Fruit fly (Drosophila melanogaster) whole organism, embryonic: ENCODE results near the gene CG43094.

ENCODE experiments used
- Antp ChIP-seq: fragments of 200-800 bp; sonication (Bioruptor generic); optimal IDR thresholded peaks from 3 replicates; lab custom pipeline; 2016; ENCODE audit warnings: missing biosample characterization, missing genetic modification characterization
- CG10321 ChIP-seq: fragments of 200-800 bp; sonication (Bioruptor generic); IDR thresholded peaks from 2 replicates; pipeline ENCODE4 v1.3.6; 2022; ENCODE audit warnings: missing biosample characterization, missing genetic modification characterization
- CG11093 ChIP-seq: fragments of 200-800 bp; sonication (Bioruptor generic); IDR thresholded peaks from 3 replicates; pipeline ENCODE4 v1.3.6; 2022; ENCODE audit warnings: missing biosample characterization, missing genetic modification characterization
- CG11560 ChIP-seq: fragments of 200-800 bp; sonication (Bioruptor generic); IDR thresholded peaks from 3 replicates; pipeline ENCODE4 v1.3.6; 2022; ENCODE audit warnings: missing biosample characterization, missing genetic modification characterization
- CG13894 ChIP-seq: fragments of 200-800 bp; sonication (Bioruptor generic); optimal IDR thresholded peaks from 3 replicates; lab custom pipeline; 2018; ENCODE audit warnings: missing biosample characterization, mild to moderate bottlenecking, missing genetic modification characterization, moderate library complexity
- CG17568 ChIP-seq: fragments of 200-800 bp; sonication (Bioruptor generic); optimal IDR thresholded peaks from 2 replicates; lab custom pipeline; 2018; ENCODE audit warnings: missing biosample characterization, mild to moderate bottlenecking, missing genetic modification characterization, moderate library complexity
- CG2116 ChIP-seq: fragments of 200-800 bp; sonication (Bioruptor generic); optimal IDR thresholded peaks from 3 replicates; lab custom pipeline; 2018; ENCODE audit warnings: missing biosample characterization, mild to moderate bottlenecking, missing genetic modification characterization
- CG30020 ChIP-seq: fragments of 200-800 bp; optimal IDR thresholded peaks from 2 replicates; lab custom pipeline; 2019; ENCODE audit warnings: missing biosample characterization, mild to moderate bottlenecking, missing genetic modification characterization, moderate library complexity
- CG32532 ChIP-seq: fragments of 200-800 bp; sonication (Bioruptor generic); IDR thresholded peaks from 2 replicates; pipeline ENCODE4 v1.3.6; 2022; ENCODE audit warnings: missing biosample characterization, missing genetic modification characterization
- CG32767 ChIP-seq: fragments of 200-800 bp; sonication (Bioruptor generic); IDR thresholded peaks from 2 replicates; pipeline ENCODE4 v1.3.6; 2022; ENCODE audit warnings: missing biosample characterization, missing genetic modification characterization
- CG34224 ChIP-seq: fragments of 200-800 bp; sonication (Bioruptor generic); IDR thresholded peaks from 3 replicates; pipeline ENCODE4 v1.3.6; 2022; ENCODE audit warnings: missing biosample characterization, missing genetic modification characterization; ENCODE audit not compliant: partially characterized antibody
- CG42726 ChIP-seq: fragments of 200-800 bp; sonication (Bioruptor generic); IDR thresholded peaks from 2 replicates; pipeline ENCODE4 v1.3.6; 2022; ENCODE audit warnings: missing biosample characterization, missing genetic modification characterization; ENCODE audit not compliant: partially characterized antibody
- CG4854 ChIP-seq: fragments of 200-800 bp; sonication (Bioruptor generic); optimal IDR thresholded peaks from 2 replicates; lab custom pipeline; 2016; ENCODE audit warnings: missing biosample characterization, missing genetic modification characterization, inconsistent platforms
- CG5180 ChIP-seq: fragments of 200-800 bp; sonication (Bioruptor generic); optimal IDR thresholded peaks from 3 replicates; lab custom pipeline; 2017; ENCODE audit warnings: missing biosample characterization, missing genetic modification characterization, mild to moderate bottlenecking, moderate library complexity, missing genetic modification reagents
- CG7372 ChIP-seq: fragments of 200-800 bp; sonication (Bioruptor generic); IDR thresholded peaks from 2 replicates; pipeline ENCODE4 v1.3.6; 2022; ENCODE audit warnings: missing biosample characterization, missing genetic modification characterization
- Chrac-16 ChIP-seq: fragments of 200-800 bp; sonication (Bioruptor generic); optimal IDR thresholded peaks from 3 replicates; lab custom pipeline; 2016; ENCODE audit warnings: missing biosample characterization, missing genetic modification characterization
- CkIIα-i1 ChIP-seq: fragments of 200-800 bp; sonication (Bioruptor generic); IDR thresholded peaks from 2 replicates; pipeline ENCODE4 v1.3.6; 2022; ENCODE audit warnings: missing biosample characterization, missing genetic modification characterization
- HLH4C ChIP-seq: fragments of 200-800 bp; sonication (Bioruptor generic); IDR thresholded peaks from 3 replicates; pipeline ENCODE4 v1.3.6; 2022; ENCODE audit warnings: missing biosample characterization, missing genetic modification characterization; ENCODE audit not compliant: partially characterized antibody
- HLHmδ ChIP-seq: fragments of 200-800 bp; sonication (Bioruptor generic); optimal IDR thresholded peaks from 2 replicates; lab custom pipeline; 2018; ENCODE audit warnings: missing biosample characterization, mild to moderate bottlenecking, missing genetic modification characterization, moderate library complexity
- Hmx ChIP-seq: fragments of 200-800 bp; sonication (Bioruptor generic); optimal IDR thresholded peaks from 2 replicates; lab custom pipeline; 2016; ENCODE audit warnings: missing biosample characterization, missing genetic modification characterization
- Hsf ChIP-seq: fragments of 200-800 bp; sonication (Bioruptor generic); optimal IDR thresholded peaks from 3 replicates; lab custom pipeline; 2016; ENCODE audit warnings: missing biosample characterization, missing genetic modification characterization
- Jarid2 ChIP-seq: fragments of 200-800 bp; sonication (Bioruptor generic); optimal IDR thresholded peaks from 3 replicates; lab custom pipeline; 2017; ENCODE audit warnings: mild to moderate bottlenecking, missing biosample characterization, missing genetic modification reagents, missing genetic modification characterization
- NFAT ChIP-seq: fragments of 200-800 bp; sonication (Bioruptor generic); IDR thresholded peaks from 2 replicates; pipeline ENCODE4 v1.3.6; 2022; ENCODE audit warnings: missing biosample characterization, missing genetic modification characterization
- Oli ChIP-seq: fragments of 200-800 bp; sonication (Bioruptor generic); optimal IDR thresholded peaks from 2 replicates; lab custom pipeline; 2018; ENCODE audit warnings: missing biosample characterization, mild to moderate bottlenecking, missing genetic modification characterization, moderate library complexity
- Sox100B ChIP-seq: fragments of 200-800 bp; sonication (Bioruptor generic); optimal IDR thresholded peaks from 3 replicates; lab custom pipeline; 2018; ENCODE audit warnings: missing biosample characterization, mild to moderate bottlenecking, missing genetic modification characterization
- TFAM ChIP-seq: fragments of 200-800 bp; sonication (Bioruptor generic); optimal IDR thresholded peaks from 2 replicates; lab custom pipeline; 2017; ENCODE audit warnings: missing biosample characterization, missing genetic modification characterization, inconsistent platforms
- bab2 ChIP-seq: fragments of 200-800 bp; sonication (Bioruptor generic); optimal IDR thresholded peaks from 2 replicates; lab custom pipeline; 2016; ENCODE audit warnings: missing biosample characterization, missing genetic modification characterization
- croc ChIP-seq: fragments of 200-800 bp; sonication (Bioruptor generic); conservative IDR thresholded peaks from 3 replicates; pipeline ENCODE4 v1.3.6; 2022; ENCODE audit warnings: missing biosample characterization, missing genetic modification characterization
- disco-r ChIP-seq: fragments of 200-800 bp; sonication (Bioruptor generic); optimal IDR thresholded peaks from 2 replicates; lab custom pipeline; 2016; ENCODE audit warnings: missing biosample characterization, missing genetic modification characterization
- dm ChIP-seq: fragments of 200-800 bp; sonication (Bioruptor generic); optimal IDR thresholded peaks from 3 replicates; lab custom pipeline; 2016; ENCODE audit warnings: missing biosample characterization, missing genetic modification characterization
- eve ChIP-seq, 2 experiments: fragments of >200 bp; optimal IDR thresholded peaks; 2 replicates each; lab custom pipeline; 2017; ENCODE audit warnings: missing biosample characterization in 2 of 2, missing genetic modification characterization in 2 of 2
- grau ChIP-seq: fragments of 200-800 bp; optimal IDR thresholded peaks from 3 replicates; lab custom pipeline; 2019; ENCODE audit warnings: missing biosample characterization, mild to moderate bottlenecking, missing genetic modification characterization, moderate library complexity
- gro ChIP-seq: fragments of 200-800 bp; sonication (Bioruptor generic); optimal IDR thresholded peaks from 2 replicates; lab custom pipeline; 2016; ENCODE audit warnings: missing biosample characterization, missing genetic modification characterization
- inv ChIP-seq: fragments of 200-800 bp; sonication (Bioruptor generic); IDR thresholded peaks from 2 replicates; pipeline ENCODE4 v1.3.6; 2022; ENCODE audit warnings: missing biosample characterization, missing genetic modification characterization; ENCODE audit not compliant: partially characterized antibody
- knrl ChIP-seq: fragments of 200-800 bp; sonication (Bioruptor generic); IDR thresholded peaks from 3 replicates; pipeline ENCODE4 v1.3.6; 2022; ENCODE audit warnings: missing biosample characterization, missing genetic modification characterization; ENCODE audit not compliant: partially characterized antibody
- lbe ChIP-seq: fragments of 200-800 bp; sonication (Bioruptor generic); optimal IDR thresholded peaks from 2 replicates; lab custom pipeline; 2016; ENCODE audit warnings: missing biosample characterization, mild to moderate bottlenecking, missing genetic modification characterization
- nau ChIP-seq: fragments of 200-800 bp; sonication (Bioruptor generic); optimal IDR thresholded peaks from 3 replicates; lab custom pipeline; 2017; ENCODE audit warnings: missing biosample characterization, mild to moderate bottlenecking, missing genetic modification characterization, missing genetic modification reagents
- pan ChIP-seq, 4 experiments: fragments of >200 bp in 3 of 4; fragments of 200-800 bp in 1 of 4; sonication (Bioruptor generic) in 1 of 4; optimal IDR thresholded peaks in 3 of 4; IDR thresholded peaks in 1 of 4; 2 replicates each; pipeline versions ENCODE4 v1.3.6 to Lab custom; 2017 to 2022; ENCODE audit warnings: missing biosample characterization in 2 of 4, missing genetic modification characterization in 2 of 4, mixed read lengths in 1 of 4
- peb ChIP-seq: fragments of 200-800 bp; sonication (Bioruptor generic); IDR thresholded peaks from 2 replicates; pipeline ENCODE4 v1.3.6; 2022; ENCODE audit warnings: missing biosample characterization, missing genetic modification characterization
- pros ChIP-seq: fragments of 200-800 bp; sonication (Bioruptor generic); optimal IDR thresholded peaks from 3 replicates; lab custom pipeline; 2019; ENCODE audit warnings: missing biosample characterization, mild to moderate bottlenecking, missing genetic modification characterization, moderate library complexity
- ranshi ChIP-seq: fragments of 200-800 bp; sonication (Bioruptor generic); IDR thresholded peaks from 2 replicates; pipeline ENCODE4 v1.3.6; 2022; ENCODE audit warnings: missing biosample characterization, missing genetic modification characterization
- sens-2 ChIP-seq: fragments of 200-800 bp; sonication (Bioruptor generic); IDR thresholded peaks from 2 replicates; pipeline ENCODE4 v1.3.6; 2022; ENCODE audit warnings: missing biosample characterization, missing genetic modification characterization
- slbo ChIP-seq: fragments of 200-800 bp; sonication (Bioruptor generic); IDR thresholded peaks from 2 replicates; pipeline ENCODE4 v1.3.6; 2022; ENCODE audit warnings: missing biosample characterization, missing genetic modification characterization
- stc ChIP-seq: fragments of 200-800 bp; sonication (Bioruptor generic); IDR thresholded peaks from 2 replicates; pipeline ENCODE4 v1.3.6; 2022; ENCODE audit warnings: missing biosample characterization, missing genetic modification characterization
- ttk ChIP-seq: fragments of 200-800 bp; sonication (Bioruptor generic); IDR thresholded peaks from 2 replicates; pipeline ENCODE4 v2.1.2; 2022; ENCODE audit warnings: missing biosample characterization, missing genetic modification characterization
- yki ChIP-seq: fragments of >200 bp; optimal IDR thresholded peaks from 3 replicates; lab custom pipeline; 2018
- z ChIP-seq: fragments of 200-800 bp; sonication (Bioruptor generic); IDR thresholded peaks from 3 replicates; pipeline ENCODE4 v1.3.6; 2022; ENCODE audit warnings: missing biosample characterization, missing genetic modification characterization
- zfh2 ChIP-seq: fragments of 200-800 bp; sonication (Bioruptor generic); optimal IDR thresholded peaks from 2 replicates; lab custom pipeline; 2016; ENCODE audit warnings: missing biosample characterization, missing genetic modification characterization

Gene CG43094

dm6 chr3R:22753895-22754774, 16.7 kb downstream of the CG43094 start (continued):
- peak; percentile 72 for TF ChIP-seq grau
- TF ChIP-seq CG7372 (GFP tag; lab: Robert Waterston, UW): peak; percentile 27
- TF ChIP-seq Sox100B (GFP tag; lab: Kevin White, UChicago): peak; percentile 81
- no peak for TF ChIP-seq CG10321 (GFP tag; lab: Robert Waterston, UW)
- TF ChIP-seq Jarid2 (GFP tag; lab: Kevin White, UChicago): peak; percentile 69
- TF ChIP-seq nau (GFP tag; lab: Kevin White, UChicago): no peak
- TF ChIP-seq yki (lab: Kevin White, UChicago): no peak
- peak; percentile 9 for TF ChIP-seq CG13894 (tag; lab: Kevin White, UChicago)
- TF ChIP-seq TFAM (GFP tag; lab: Kevin White, UChicago): no peak
- no peak for TF ChIP-seq pan (optimal IDR thresholded peaks at IDR 0.05; lab: Kevin White, UChicago)
- peak in 1 of 2 experiments; percentile 51 for TF ChIP-seq pan (GFP tag; optimal IDR thresholded peaks at IDR 0.05 in 1 of 2, IDR thresholded peaks at IDR 0.05 in 1 of 2)
- peak; percentile 17 for TF ChIP-seq CG30020 (tag; lab: Kevin White, UChicago)
- TF ChIP-seq lbe: no peak
- no peak; the same call in 2 of the 3 replicates for TF ChIP-seq croc (GFP tag; lab: Robert Waterston, UW)
- TF ChIP-seq HLHmδ (GFP tag; lab: Kevin White, UChicago): no peak
- TF ChIP-seq zfh2 (GFP tag; lab: Kevin White, UChicago): peak; percentile 58
- TF ChIP-seq Oli (tag; lab: Kevin White, UChicago): peak; percentile 74
- no peak for TF ChIP-seq eve (GFP tag; optimal IDR thresholded peaks at IDR 0.05; lab: Kevin White, UChicago)
- TF ChIP-seq ttk (GFP tag; lab: Robert Waterston, UW): peak; percentile 9; the same call in 1 of the 2 replicates
- TF ChIP-seq disco-r (GFP tag; lab: Kevin White, UChicago): peak; percentile 22
- peak; percentile 74 for TF ChIP-seq slbo (GFP tag; lab: Robert Waterston, UW)
- no peak for TF ChIP-seq CG11093
- TF ChIP-seq Hsf (GFP tag; lab: Kevin White, UChicago): peak; percentile 64
- no peak for TF ChIP-seq knrl (GFP tag; lab: Robert Waterston, UW)
- TF ChIP-seq CG4854 (GFP tag; lab: Kevin White, UChicago): no peak
- peak; percentile 50; the same call in 2 of the 3 replicates for TF ChIP-seq CG34224 (GFP tag; lab: Robert Waterston, UW)
- TF ChIP-seq CG17568 (GFP tag; lab: Kevin White, UChicago): peak; percentile 19
- TF ChIP-seq Hmx (GFP tag; lab: Kevin White, UChicago): peak; percentile 38
- no peak for TF ChIP-seq peb (GFP tag; lab: Robert Waterston, UW)
- 0 out of 2 replicates have a peak, but pooled peaks have one; percentile 16 for TF ChIP-seq ranshi (GFP tag; lab: Robert Waterston, UW)
- peak; percentile 11 for TF ChIP-seq CG5180
- TF ChIP-seq Antp: peak; percentile 11
- TF ChIP-seq sens-2 (GFP tag; lab: Robert Waterston, UW): no peak; the same call in 1 of the 2 replicates
- peak; percentile 26 for TF ChIP-seq Chrac-16 (GFP tag; lab: Kevin White, UChicago)
- peak; percentile 79 for TF ChIP-seq NFAT (GFP tag; lab: Robert Waterston, UW)
- peak; percentile 35 for TF ChIP-seq bab2 (GFP tag; lab: Kevin White, UChicago)
- peak; percentile 70; the same call in 1 of the 2 replicates for TF ChIP-seq CG32767
- TF ChIP-seq CG2116 (GFP tag; lab: Kevin White, UChicago): peak; percentile 30
- no peak for TF ChIP-seq inv (GFP tag; lab: Robert Waterston, UW)
- TF ChIP-seq gro (GFP tag; lab: Kevin White, UChicago): no peak
- TF ChIP-seq CG32532: peak; percentile 75
- TF ChIP-seq dm: peak; percentile 8
- TF ChIP-seq CkIIα-i1 (GFP tag; lab: Robert Waterston, UW): no peak
- TF ChIP-seq pros (GFP tag; lab: Kevin White, UChicago): no peak
- TF ChIP-seq stc: peak; percentile 10; the same call in 1 of the 2 replicates
- peak; percentile 87 for TF ChIP-seq z (GFP tag; lab: Robert Waterston, UW)
- TF ChIP-seq HLH4C: 0 out of 3 replicates have a peak, but pooled peaks have one; percentile 17
- no peak for TF ChIP-seq CG11560 (tag; lab: Robert Waterston, UW)
- 0 out of 2 replicates have a peak, but pooled peaks have one; percentile 30 for TF ChIP-seq CG42726
